Fruit fly (Drosophila melanogaster) whole organism, embryonic: ENCODE measurements around the gene Zn72D.
A peak's percentile ranks its signal among the peaks of the same experiment; 100 is the strongest.

Experiments
- Adf1 ChIP-seq: fragments of 200-800 bp; sonication (Bioruptor generic); IDR thresholded peaks from 2 replicates; pipeline ENCODE4 v1.3.6; 2022; ENCODE audit warnings: missing biosample characterization, missing genetic modification characterization
- Aef1 ChIP-seq: fragments of 200-800 bp; sonication (Bioruptor generic); IDR thresholded peaks from 3 replicates; pipeline ENCODE4 v1.3.6; 2022; ENCODE audit warnings: missing biosample characterization, missing genetic modification characterization
- Asciz ChIP-seq: fragments of 200-800 bp; sonication (Bioruptor generic); optimal IDR thresholded peaks from 2 replicates; lab custom pipeline; 2017; ENCODE audit warnings: missing biosample characterization, mild to moderate bottlenecking, missing genetic modification characterization, missing genetic modification reagents
- Atf3 ChIP-seq: fragments of 200-800 bp; sonication (Bioruptor generic); optimal IDR thresholded peaks from 3 replicates; lab custom pipeline; 2016; ENCODE audit warnings: missing biosample characterization, missing genetic modification characterization
- Bdp1 ChIP-seq: fragments of 200-800 bp; sonication (Bioruptor generic); optimal IDR thresholded peaks from 3 replicates; lab custom pipeline; 2016; ENCODE audit warnings: missing biosample characterization, missing genetic modification characterization
- Blimp-1 ChIP-seq: fragments of 200-800 bp; sonication (Bioruptor generic); optimal IDR thresholded peaks from 3 replicates; lab custom pipeline; 2018; ENCODE audit warnings: missing biosample characterization, missing genetic modification characterization, mild to moderate bottlenecking, moderate library complexity, missing genetic modification reagents
- CG12219 ChIP-seq: fragments of 200-800 bp; sonication (Bioruptor generic); optimal IDR thresholded peaks from 3 replicates; lab custom pipeline; 2018; ENCODE audit warnings: missing biosample characterization, mild to moderate bottlenecking, missing genetic modification characterization
- CG1233 ChIP-seq: fragments of 200-800 bp; sonication (Bioruptor generic); optimal IDR thresholded peaks from 4 replicates; lab custom pipeline; 2018; ENCODE audit warnings: missing biosample characterization, mild to moderate bottlenecking, missing genetic modification characterization
- CG15696 ChIP-seq: fragments of 200-800 bp; sonication (Bioruptor generic); optimal IDR thresholded peaks from 2 replicates; lab custom pipeline; 2019; ENCODE audit warnings: missing biosample characterization, mild to moderate bottlenecking, missing genetic modification characterization, moderate library complexity
- CG1603 ChIP-seq: fragments of 200-800 bp; sonication (Bioruptor generic); optimal IDR thresholded peaks from 2 replicates; lab custom pipeline; 2019; ENCODE audit warnings: missing biosample characterization, mild to moderate bottlenecking, missing genetic modification characterization, moderate library complexity
- CG18262 ChIP-seq: fragments of 200-800 bp; optimal IDR thresholded peaks from 3 replicates; lab custom pipeline; 2019; ENCODE audit warnings: missing biosample characterization, mild to moderate bottlenecking, missing genetic modification characterization, moderate library complexity
- CG18764 ChIP-seq: fragments of 200-800 bp; sonication (Bioruptor generic); optimal IDR thresholded peaks from 3 replicates; lab custom pipeline; 2016; ENCODE audit warnings: missing biosample characterization, missing genetic modification characterization
- CG2202 ChIP-seq: fragments of 200-800 bp; sonication (Bioruptor generic); optimal IDR thresholded peaks from 2 replicates; lab custom pipeline; 2018; ENCODE audit warnings: missing biosample characterization, mild to moderate bottlenecking, missing genetic modification characterization
- CG30403 ChIP-seq: fragments of 200-800 bp; sonication (Bioruptor generic); optimal IDR thresholded peaks from 3 replicates; lab custom pipeline; 2016; ENCODE audit warnings: missing biosample characterization, missing genetic modification characterization
- CG30431 ChIP-seq: fragments of 200-800 bp; sonication (Bioruptor generic); optimal IDR thresholded peaks from 2 replicates; lab custom pipeline; 2017; ENCODE audit warnings: missing biosample characterization, missing genetic modification characterization
- CG31441 ChIP-seq: fragments of 200-800 bp; sonication (Bioruptor generic); IDR thresholded peaks from 2 replicates; pipeline ENCODE4 v1.3.6; 2022; ENCODE audit warnings: missing biosample characterization, missing genetic modification characterization
- CG32532 ChIP-seq: fragments of 200-800 bp; sonication (Bioruptor generic); IDR thresholded peaks from 2 replicates; pipeline ENCODE4 v1.3.6; 2022; ENCODE audit warnings: missing biosample characterization, missing genetic modification characterization
- CG33213 ChIP-seq: fragments of 200-800 bp; sonication (Bioruptor generic); optimal IDR thresholded peaks from 3 replicates; lab custom pipeline; 2016; ENCODE audit warnings: missing biosample characterization, missing genetic modification characterization
- CG3407 ChIP-seq: fragments of 200-800 bp; sonication (Bioruptor generic); optimal IDR thresholded peaks from 2 replicates; lab custom pipeline; 2018; ENCODE audit warnings: missing biosample characterization, mild to moderate bottlenecking, missing genetic modification characterization
- CG34422 ChIP-seq: fragments of 200-800 bp; sonication (Bioruptor generic); IDR thresholded peaks from 3 replicates; pipeline ENCODE4 v1.3.6; 2022; ENCODE audit warnings: missing biosample characterization, missing genetic modification characterization
- CG42726 ChIP-seq: fragments of 200-800 bp; sonication (Bioruptor generic); IDR thresholded peaks from 2 replicates; pipeline ENCODE4 v1.3.6; 2022; ENCODE audit warnings: missing biosample characterization, missing genetic modification characterization; ENCODE audit not compliant: partially characterized antibody
- CG7839 ChIP-seq: fragments of 200-800 bp; sonication (Bioruptor generic); optimal IDR thresholded peaks from 3 replicates; lab custom pipeline; 2018; ENCODE audit warnings: missing biosample characterization, mild to moderate bottlenecking, missing genetic modification characterization, moderate library complexity
- CG8089 ChIP-seq: fragments of 200-800 bp; sonication (Bioruptor generic); optimal IDR thresholded peaks from 3 replicates; lab custom pipeline; 2016; ENCODE audit warnings: missing biosample characterization, missing genetic modification characterization
- CHES-1-like ChIP-seq: fragments of 200-800 bp; sonication (Bioruptor generic); optimal IDR thresholded peaks from 2 replicates; lab custom pipeline; 2016; ENCODE audit warnings: missing biosample characterization, missing genetic modification characterization
- Dref ChIP-seq: fragments of 200-800 bp; sonication (Bioruptor generic); IDR thresholded peaks from 2 replicates; pipeline ENCODE4 v1.3.6; 2022; ENCODE audit warnings: missing biosample characterization, missing genetic modification characterization
- Drgx ChIP-seq: fragments of 200-800 bp; sonication (Bioruptor generic); IDR thresholded peaks from 2 replicates; pipeline ENCODE4 v1.3.6; 2022; ENCODE audit warnings: missing biosample characterization, missing genetic modification characterization
- Jarid2 ChIP-seq: fragments of 200-800 bp; sonication (Bioruptor generic); optimal IDR thresholded peaks from 3 replicates; lab custom pipeline; 2017; ENCODE audit warnings: mild to moderate bottlenecking, missing biosample characterization, missing genetic modification reagents, missing genetic modification characterization
- Kr ChIP-seq: fragments of 200-800 bp; sonication (Bioruptor generic); optimal IDR thresholded peaks from 2 replicates; lab custom pipeline; 2017; ENCODE audit warnings: missing biosample characterization, mild to moderate bottlenecking, missing genetic modification characterization
- Myb ChIP-seq: fragments of 200-800 bp; sonication (Bioruptor generic); optimal IDR thresholded peaks from 2 replicates; lab custom pipeline; 2016; ENCODE audit warnings: missing biosample characterization, missing genetic modification characterization
- Opbp ChIP-seq: fragments of 200-800 bp; sonication (Bioruptor generic); IDR thresholded peaks from 3 replicates; pipeline ENCODE4 v1.3.6; 2022; ENCODE audit warnings: missing biosample characterization, missing genetic modification characterization; ENCODE audit not compliant: partially characterized antibody
- Optix ChIP-seq: fragments of 200-800 bp; sonication (Bioruptor generic); IDR thresholded peaks from 3 replicates; pipeline ENCODE4 v1.3.6; 2022; ENCODE audit warnings: missing biosample characterization, missing genetic modification characterization
- crc ChIP-seq: fragments of 200-800 bp; sonication (Bioruptor generic); optimal IDR thresholded peaks from 2 replicates; lab custom pipeline; 2016; ENCODE audit warnings: missing biosample characterization, missing genetic modification characterization
- en ChIP-seq: fragments of 200-800 bp; sonication (Bioruptor generic); optimal IDR thresholded peaks from 2 replicates; lab custom pipeline; 2016; ENCODE audit warnings: missing biosample characterization, missing genetic modification characterization
- gce ChIP-seq: fragments of 200-800 bp; sonication (Bioruptor generic); IDR thresholded peaks from 3 replicates; pipeline ENCODE4 v1.3.6; 2022; ENCODE audit warnings: missing biosample characterization, missing genetic modification characterization
- gem ChIP-seq: fragments of 200-800 bp; sonication (Bioruptor generic); optimal IDR thresholded peaks from 2 replicates; lab custom pipeline; 2019; ENCODE audit warnings: missing biosample characterization, mild to moderate bottlenecking, missing genetic modification characterization, moderate library complexity
- grau ChIP-seq: fragments of 200-800 bp; optimal IDR thresholded peaks from 3 replicates; lab custom pipeline; 2019; ENCODE audit warnings: missing biosample characterization, mild to moderate bottlenecking, missing genetic modification characterization, moderate library complexity
- gro ChIP-seq: fragments of 200-800 bp; sonication (Bioruptor generic); optimal IDR thresholded peaks from 2 replicates; lab custom pipeline; 2016; ENCODE audit warnings: missing biosample characterization, missing genetic modification characterization
- gsb ChIP-seq: fragments of 200-800 bp; sonication (Bioruptor generic); IDR thresholded peaks from 2 replicates; pipeline ENCODE4 v1.3.6; 2022; ENCODE audit warnings: missing biosample characterization, missing genetic modification characterization
- her ChIP-seq: fragments of 200-800 bp; sonication (Bioruptor generic); optimal IDR thresholded peaks from 2 replicates; lab custom pipeline; 2016; ENCODE audit warnings: missing biosample characterization, missing genetic modification characterization
- kay ChIP-seq: fragments of 200-800 bp; sonication (Bioruptor generic); optimal IDR thresholded peaks from 2 replicates; lab custom pipeline; 2016; ENCODE audit warnings: missing biosample characterization, missing genetic modification characterization
- nmo ChIP-seq: fragments of 200-800 bp; sonication (Bioruptor generic); optimal IDR thresholded peaks from 2 replicates; lab custom pipeline; 2018; ENCODE audit warnings: missing biosample characterization, mild to moderate bottlenecking, missing genetic modification characterization, moderate library complexity
- pum ChIP-seq: fragments of 200-800 bp; sonication (Bioruptor generic); optimal IDR thresholded peaks from 2 replicates; lab custom pipeline; 2016; ENCODE audit warnings: missing biosample characterization, missing genetic modification characterization
- salm ChIP-seq: fragments of 200-800 bp; sonication (Bioruptor generic); optimal IDR thresholded peaks from 2 replicates; lab custom pipeline; 2018; ENCODE audit warnings: missing biosample characterization, mild to moderate bottlenecking, missing genetic modification characterization
- scrt ChIP-seq: fragments of 200-800 bp; sonication (Bioruptor generic); optimal IDR thresholded peaks from 2 replicates; lab custom pipeline; 2018; ENCODE audit warnings: missing biosample characterization, mild to moderate bottlenecking, missing genetic modification characterization, moderate library complexity
- sens ChIP-seq: fragments of 200-800 bp; sonication (Bioruptor generic); peaks from one replicate; lab custom pipeline; 2016; ENCODE audit warnings: missing biosample characterization, missing genetic modification characterization
- slou ChIP-seq: fragments of 200-800 bp; sonication (Bioruptor generic); optimal IDR thresholded peaks from 3 replicates; lab custom pipeline; 2016; ENCODE audit warnings: missing biosample characterization, missing genetic modification characterization
- sqz ChIP-seq: fragments of 200-800 bp; sonication (Bioruptor generic); optimal IDR thresholded peaks from 3 replicates; lab custom pipeline; 2018; ENCODE audit warnings: missing biosample characterization, mild to moderate bottlenecking, missing genetic modification characterization
- sr ChIP-seq: fragments of 200-800 bp; sonication (Bioruptor generic); IDR thresholded peaks from 3 replicates; pipeline ENCODE4 v1.3.6; 2022; ENCODE audit warnings: missing biosample characterization, missing genetic modification characterization
- sug ChIP-seq: fragments of 200-800 bp; optimal IDR thresholded peaks from 2 replicates; lab custom pipeline; 2019; ENCODE audit warnings: missing biosample characterization, mild to moderate bottlenecking, missing genetic modification characterization, moderate library complexity
- tll ChIP-seq, 2 experiments: fragments of 200-800 bp in 1 of 2; fragments of >200 bp in 1 of 2; sonication (Bioruptor generic) in 1 of 2; optimal IDR thresholded peaks; 2 replicates each; lab custom pipeline; 2017 to 2019; ENCODE audit warnings: missing biosample characterization in 2 of 2, missing genetic modification characterization in 2 of 2, mild to moderate bottlenecking in 1 of 2, moderate library complexity in 1 of 2
- ttk ChIP-seq: fragments of 200-800 bp; sonication (Bioruptor generic); IDR thresholded peaks from 2 replicates; pipeline ENCODE4 v2.1.2; 2022; ENCODE audit warnings: missing biosample characterization, missing genetic modification characterization

Zn72D gene

dm6 chr3L:16128481-16128972 is 16.1 kb upstream of the Zn72D start, which contains the start of gene Pgm1 (continued):
- TF ChIP-seq gsb (peak; percentile 50; the same call in 1 of the 2 replicates), Drgx (GFP tag; lab: Robert Waterston, UW) (peak; percentile 82), CG34422 (GFP tag; lab: Robert Waterston, UW) (peak; percentile 61), Bdp1 (peak; percentile 77), salm (peak; percentile 63), scrt (peak; percentile 80), Dref (GFP tag; lab: Robert Waterston, UW) (no peak), Myb (peak; percentile 81), sens (GFP tag; lab: Kevin White, UChicago) (peak; percentile 99), en (GFP tag; lab: Kevin White, UChicago) (peak; percentile 76), Optix (GFP tag; lab: Robert Waterston, UW) (peak; percentile 83), crc (peak; percentile 85), slou (peak; percentile 48), Asciz (GFP tag; lab: Kevin White, UChicago) (no peak), Adf1 (GFP tag; lab: Robert Waterston, UW) (peak; percentile 39; the same call in 1 of the 2 replicates), CG33213 (GFP tag; lab: Kevin White, UChicago) (peak; percentile 85), CG18262 (peak; percentile 76), CG2202 (tag; lab: Kevin White, UChicago) (peak; percentile 54), CHES-1-like (peak; percentile 95), gce (GFP tag; lab: Robert Waterston, UW) (peak; percentile 77; the same call in 2 of the 3 replicates), CG3407 (peak; percentile 64), Blimp-1 (GFP tag; lab: Kevin White, UChicago) (no peak), CG15696 (tag; lab: Kevin White, UChicago) (peak; percentile 41), Atf3 (peak; percentile 74), CG30431 (GFP tag; lab: Kevin White, UChicago) (peak; percentile 60), nmo (peak; percentile 82), CG31441 (GFP tag; lab: Robert Waterston, UW) (peak; percentile 65), sr (GFP tag; lab: Robert Waterston, UW) (peak; percentile 74; the same call in 2 of the 3 replicates), CG1233 (GFP tag; lab: Kevin White, UChicago) (peak; percentile 49), CG1603 (tag; lab: Kevin White, UChicago) (peak; percentile 95), CG12219 (GFP tag; lab: Kevin White, UChicago) (peak; percentile 84), CG7839 (tag; lab: Kevin White, UChicago) (peak; percentile 84), Jarid2 (no peak), sqz (GFP tag; lab: Kevin White, UChicago) (no peak), Opbp (GFP tag; lab: Robert Waterston, UW) (no peak), Aef1 (GFP tag; lab: Robert Waterston, UW) (peak; percentile 70), CG32532 (peak; percentile 77), CG30403 (GFP tag; lab: Kevin White, UChicago) (peak; percentile 85), her (GFP tag; lab: Kevin White, UChicago) (peak; percentile 94), pum (GFP tag; lab: Kevin White, UChicago) (peak; percentile 86), gem (tag; lab: Kevin White, UChicago) (no peak), gro (peak; percentile 94), sug (tag; lab: Kevin White, UChicago) (peak; percentile 90), CG18764 (peak; percentile 74), Kr (GFP tag; lab: Kevin White, UChicago) (no peak), kay (GFP tag; lab: Kevin White, UChicago) (peak; percentile 76), CG42726 (peak; percentile 42; the same call in 1 of the 2 replicates), ttk (GFP tag; lab: Robert Waterston, UW) (peak; percentile 64), tll (GFP tag; optimal IDR thresholded peaks at IDR 0.05; lab: Kevin White, UChicago) (peak in 1 of 2 experiments; percentile 74), CG8089 (GFP tag; lab: Kevin White, UChicago) (peak; percentile 80), grau (peak; percentile 80)
